Worm (Caenorhabditis elegans): ENCODE results near the gene coq-8.
A peak's percentile ranks its signal among the peaks of the same experiment; 100 is the strongest.

Gene coq-8

DNA sequence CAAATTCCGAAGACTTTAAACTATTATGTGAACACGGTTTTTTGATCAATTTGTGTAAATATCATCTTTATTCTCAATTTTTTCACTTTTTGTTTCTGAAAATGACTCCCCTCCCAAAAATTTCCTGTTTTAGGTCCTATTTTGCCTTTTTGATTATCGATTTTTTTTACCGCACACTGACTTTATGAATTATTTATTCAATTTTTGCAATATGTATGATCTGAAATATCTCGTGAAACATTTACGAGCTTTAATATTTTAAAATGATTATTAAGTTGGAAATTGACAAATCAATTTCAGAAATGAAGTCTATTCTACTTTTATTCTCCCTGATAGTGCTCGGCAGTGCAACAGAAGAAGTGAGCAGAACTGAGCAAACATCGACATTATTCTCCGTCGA is 16.2 kb downstream of the coq-8 start, which contains the start of gene C35D10.1:
Gene C35D10.1 (plus strand): TSS at position 301 of the 400 bp plus-strand sequence.
- TF ChIP-seq mdl-1 (tag; optimal IDR thresholded peaks at IDR 0.05) (no peak), ceh-28 (tag; optimal IDR thresholded peaks at IDR 0.05) (peak; percentile 15)

DNA sequence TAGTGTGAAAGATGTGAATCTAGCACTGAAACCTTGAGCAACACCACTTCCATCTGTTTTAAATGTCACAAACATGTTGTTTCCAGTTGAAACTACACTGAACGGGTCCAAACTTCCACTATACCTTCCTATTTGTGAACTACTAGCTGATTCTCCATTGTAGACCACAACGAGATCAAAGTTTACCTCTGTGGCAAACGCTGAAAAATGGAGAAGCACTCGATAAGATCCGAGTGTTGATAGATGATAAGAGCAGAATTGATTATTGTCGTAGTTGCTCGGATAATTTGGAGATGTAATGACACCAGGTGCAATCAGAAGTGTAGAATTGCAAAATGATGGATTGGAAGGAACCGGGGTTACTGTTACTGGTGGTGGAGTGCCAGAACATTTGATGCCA is 18.7 kb downstream of the coq-8 start:
- no peak for TF ChIP-seq nhr-23 (tag; optimal IDR thresholded peaks at IDR 0.05)
- no peak for TF ChIP-seq pha-4 (tag; optimal IDR thresholded peaks at IDR 0.05)
- TF ChIP-seq ZK546.5 (tag; optimal IDR thresholded peaks at IDR 0.05) = no peak
- TF ChIP-seq daf-12 (tag; optimal IDR thresholded peaks at IDR 0.05) = no peak
- TF ChIP-seq skn-1 (tag; optimal IDR thresholded peaks at IDR 0.05) = no peak
- no peak for TF ChIP-seq mdl-1 (tag; optimal IDR thresholded peaks at IDR 0.05)
- TF ChIP-seq nhr-237 (tag; optimal IDR thresholded peaks at IDR 0.05) = no peak
- TF ChIP-seq pqm-1 (tag; optimal IDR thresholded peaks at IDR 0.05) = peak; percentile 37
- TF ChIP-seq ama-1 (optimal IDR thresholded peaks at IDR 0.05) = no peak
- peak; percentile 72 for TF ChIP-seq elt-2 (tag; optimal IDR thresholded peaks at IDR 0.05)
- no peak for TF ChIP-seq zag-1 (tag; optimal IDR thresholded peaks at IDR 0.05)
- TF ChIP-seq sea-2 (GFP tag; optimal IDR thresholded peaks at IDR 0.05) = no peak
- no peak for TF ChIP-seq mml-1 (tag; optimal IDR thresholded peaks at IDR 0.05)

DNA sequence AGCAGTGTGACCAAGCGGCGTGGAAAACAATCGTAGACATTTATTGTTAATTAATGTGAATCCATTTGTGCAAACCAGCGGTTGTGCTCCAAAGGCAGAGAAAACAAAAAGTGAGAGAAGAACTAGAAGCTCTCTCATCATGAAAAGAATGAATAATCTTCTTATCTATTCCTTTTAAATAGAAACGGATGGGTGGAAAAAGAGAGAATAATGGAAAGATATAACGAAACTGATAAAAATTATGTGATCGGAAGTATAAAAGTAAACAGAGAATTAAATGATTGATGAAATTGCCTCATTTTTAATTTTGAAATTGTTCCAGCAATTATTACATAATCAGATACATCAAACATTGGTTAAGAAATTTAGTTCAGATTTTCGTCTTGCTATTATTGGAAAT is 20.2 kb downstream of the coq-8 start, which contains the start of gene clec-5:
Gene clec-5 (minus strand): TSS at position 178 of the 400 bp plus-strand sequence.
- no peak for TF ChIP-seq skn-1 (tag; optimal IDR thresholded peaks at IDR 0.05)
- no peak for TF ChIP-seq zag-1 (tag; optimal IDR thresholded peaks at IDR 0.05)
- no peak for TF ChIP-seq fkh-2 (tag; optimal IDR thresholded peaks at IDR 0.05)
- TF ChIP-seq ZK546.5 (tag; optimal IDR thresholded peaks at IDR 0.05) = no peak
- TF ChIP-seq ceh-28 (tag; optimal IDR thresholded peaks at IDR 0.05) = no peak
- TF ChIP-seq nhr-67 (tag; optimal IDR thresholded peaks at IDR 0.05) = no peak
- no peak for TF ChIP-seq mml-1 (tag; optimal IDR thresholded peaks at IDR 0.05)
- TF ChIP-seq unc-62 (GFP tag; optimal IDR thresholded peaks at IDR 0.05) = no peak
- no peak for TF ChIP-seq mdl-1 (tag; optimal IDR thresholded peaks at IDR 0.05)
- TF ChIP-seq pha-4 (tag; optimal IDR thresholded peaks at IDR 0.05) = peak; percentile 48
- TF ChIP-seq nfya-1 (tag; optimal IDR thresholded peaks at IDR 0.05; ENCODE audit: insufficient read depth) = no peak
- no peak for TF ChIP-seq egl-5 (tag; optimal IDR thresholded peaks at IDR 0.05)
- no peak for TF ChIP-seq ztf-4 (tag; optimal IDR thresholded peaks at IDR 0.05)
- TF ChIP-seq ztf-11 (tag; optimal IDR thresholded peaks at IDR 0.05) = no peak
- no peak for TF ChIP-seq lin-15B (tag; optimal IDR thresholded peaks at IDR 0.05)
- peak; percentile 54 for TF ChIP-seq pqm-1 (tag; optimal IDR thresholded peaks at IDR 0.05)
- no peak for TF ChIP-seq nhr-23 (tag; optimal IDR thresholded peaks at IDR 0.05)
- TF ChIP-seq ceh-9 (tag; optimal IDR thresholded peaks at IDR 0.05) = no peak
- TF ChIP-seq lin-39 (tag; optimal IDR thresholded peaks at IDR 0.05) = no peak
- TF ChIP-seq fos-1 (tag; optimal IDR thresholded peaks at IDR 0.05) = no peak
- no peak for TF ChIP-seq hmg-11 (tag; optimal IDR thresholded peaks at IDR 0.05)
- TF ChIP-seq fkh-10 (GFP tag; optimal IDR thresholded peaks at IDR 0.05) = no peak
- no peak for TF ChIP-seq nhr-237 (tag; optimal IDR thresholded peaks at IDR 0.05)
- no peak for TF ChIP-seq tbx-2 (tag; optimal IDR thresholded peaks at IDR 0.05)
- TF ChIP-seq jun-1 (tag; optimal IDR thresholded peaks at IDR 0.05) = peak; percentile 17
- TF ChIP-seq ceh-82 (tag; optimal IDR thresholded peaks at IDR 0.05) = no peak
- no peak for TF ChIP-seq elt-3 (tag; optimal IDR thresholded peaks at IDR 0.05)
- TF ChIP-seq snpc-4 (tag; optimal IDR thresholded peaks at IDR 0.05) = no peak
- no peak for TF ChIP-seq nhr-25 (tag; optimal IDR thresholded peaks at IDR 0.05)
- TF ChIP-seq nhr-28 (tag; optimal IDR thresholded peaks at IDR 0.05) = no peak
- TF ChIP-seq elt-2 (tag; optimal IDR thresholded peaks at IDR 0.05) = peak; percentile 68
- TF ChIP-seq ceh-16 (tag; optimal IDR thresholded peaks at IDR 0.05) = no peak
- TF ChIP-seq eor-1 (tag; optimal IDR thresholded peaks at IDR 0.05) = no peak
- no peak for TF ChIP-seq lsy-12 (tag; optimal IDR thresholded peaks at IDR 0.05)
- TF ChIP-seq egl-27 (tag; optimal IDR thresholded peaks at IDR 0.05) = no peak

DNA sequence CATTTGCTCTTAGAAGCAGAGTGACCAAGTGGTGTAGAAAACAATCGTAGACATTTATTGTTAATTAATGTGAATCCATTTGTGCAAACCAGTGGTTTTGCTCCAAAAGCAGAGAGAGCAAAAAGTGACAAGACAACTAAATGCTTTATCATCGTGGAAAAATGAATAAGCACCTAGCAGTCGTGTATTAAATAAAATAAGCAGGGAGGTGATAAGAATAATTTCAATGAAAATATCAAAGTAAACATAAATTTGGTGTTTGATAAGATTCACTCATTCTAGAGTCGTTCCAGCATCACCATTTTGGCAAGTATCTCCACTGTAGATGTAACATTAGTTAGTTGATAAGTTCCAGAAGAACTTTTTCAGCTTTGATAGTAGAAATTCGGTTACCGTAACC is 24.1 kb downstream of the coq-8 start, which contains the start of gene clec-6:
Gene clec-6 (minus strand): TSS at position 154 of the 400 bp plus-strand sequence.
- TF ChIP-seq snpc-4 (tag; optimal IDR thresholded peaks at IDR 0.05) (no peak), pqm-1 (tag; optimal IDR thresholded peaks at IDR 0.05) (peak; percentile 23), elt-2 (tag; optimal IDR thresholded peaks at IDR 0.05) (peak; percentile 60), pha-4 (tag; optimal IDR thresholded peaks at IDR 0.05) (peak; percentile 33), daf-12 (tag; optimal IDR thresholded peaks at IDR 0.05) (no peak)
